Worm (Caenorhabditis elegans): ENCODE data around the gene cest-24.

DNA sequence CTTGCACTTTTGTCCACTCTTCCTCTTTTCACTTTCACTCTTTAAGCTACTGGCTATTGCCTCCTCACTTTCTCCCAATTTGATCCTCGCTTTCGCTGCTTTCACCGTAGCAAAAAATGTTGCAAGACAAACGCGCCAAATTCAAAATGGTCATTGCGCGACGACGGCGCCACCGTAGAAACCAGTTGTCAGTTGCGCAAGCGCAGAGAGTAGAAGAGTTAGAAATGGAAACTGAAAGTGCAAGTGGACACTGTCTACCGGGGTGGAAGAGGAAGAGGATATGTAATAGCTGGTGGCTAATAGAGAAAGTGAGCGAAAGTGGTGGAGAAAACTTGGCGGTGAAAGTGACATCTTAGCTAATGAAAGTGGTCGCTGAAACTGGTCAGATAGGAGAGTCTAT is 34.4 kb downstream of the cest-24 start:
- TF ChIP-seq unc-42 (tag; optimal IDR thresholded peaks at IDR 0.05): no peak
- no peak for TF ChIP-seq hlh-30 (tag; optimal IDR thresholded peaks at IDR 0.05; ENCODE audit: insufficient read depth)
- TF ChIP-seq tbx-2 (tag; optimal IDR thresholded peaks at IDR 0.05): no peak
- no peak for TF ChIP-seq nfya-1 (tag; optimal IDR thresholded peaks at IDR 0.05)
- no peak for TF ChIP-seq ahr-1 (tag; optimal IDR thresholded peaks at IDR 0.05)
- TF ChIP-seq sdc-2 (tag; optimal IDR thresholded peaks at IDR 0.05): no peak
